Worm (Caenorhabditis elegans): Measurements from ENCODE around the gene srd-29.

ce11 chrV:7649963-7650362 is 14.4 kb downstream of the srd-29 start:
- TF ChIP-seq mdl-1 (tag; optimal IDR thresholded peaks at IDR 0.05) (no peak), nhr-28 (tag; optimal IDR thresholded peaks at IDR 0.05) (no peak), skn-1 (tag; optimal IDR thresholded peaks at IDR 0.05) (no peak), pha-4 (tag; optimal IDR thresholded peaks at IDR 0.05) (no peak), eor-1 (tag; optimal IDR thresholded peaks at IDR 0.05) (no peak), unc-62 (GFP tag; optimal IDR thresholded peaks at IDR 0.05) (no peak), unc-39 (tag; optimal IDR thresholded peaks at IDR 0.05) (no peak), snpc-4 (tag; optimal IDR thresholded peaks at IDR 0.05) (no peak)
